Worm (Caenorhabditis elegans): ENCODE results near the gene F21D5.9.

The F21D5.9 gene

ce11 chrIV:8772800-8773256 lies 49.0 kb downstream of the F21D5.9 start, which contains the start of gene F20C5.6:
Gene F20C5.6, minus strand, starts transcription at chrIV:8773206.
- no peak for TF ChIP-seq jun-1 (tag; optimal IDR thresholded peaks at IDR 0.05)
- no peak for TF ChIP-seq ceh-82 (tag; optimal IDR thresholded peaks at IDR 0.05)
- no peak for TF ChIP-seq eor-1 (tag; optimal IDR thresholded peaks at IDR 0.05)
- TF ChIP-seq ztf-4 (tag; optimal IDR thresholded peaks at IDR 0.05), result no peak
- TF ChIP-seq egl-27 (tag; optimal IDR thresholded peaks at IDR 0.05), result no peak
- no peak for TF ChIP-seq ztf-11 (tag; optimal IDR thresholded peaks at IDR 0.05)
- no peak for TF ChIP-seq fkh-10 (GFP tag; optimal IDR thresholded peaks at IDR 0.05)
- no peak for TF ChIP-seq elt-3 (tag; optimal IDR thresholded peaks at IDR 0.05)
- TF ChIP-seq nhr-67 (tag; optimal IDR thresholded peaks at IDR 0.05), result no peak
- no peak for TF ChIP-seq mml-1 (tag; optimal IDR thresholded peaks at IDR 0.05)
- TF ChIP-seq nhr-76 (tag; optimal IDR thresholded peaks at IDR 0.05), result no peak
